Worm (Caenorhabditis elegans): Measurements from ENCODE around the gene K09C4.10.

Gene K09C4.10

ce11 chrX:3256784-3257493 is 23.1 kb downstream of the K09C4.10 start, which contains the start of gene lbp-3:
TSS of gene lbp-3 (plus strand) at chrX:3257372.
- peak; percentile 97 for TF ChIP-seq elt-2 (tag; optimal IDR thresholded peaks at IDR 0.05)
- TF ChIP-seq lim-6 (tag; optimal IDR thresholded peaks at IDR 0.05) = no peak
- peak; percentile 39 for TF ChIP-seq pqm-1 (tag; optimal IDR thresholded peaks at IDR 0.05)
- TF ChIP-seq ceh-6 (GFP tag; optimal IDR thresholded peaks at IDR 0.05) = no peak
- TF ChIP-seq unc-55 (GFP tag; optimal IDR thresholded peaks at IDR 0.05) = peak; percentile 53

ce11 chrX:3252500-3252899 is 27.5 kb downstream of the K09C4.10 start, which contains the start of gene tba-9:
TSS of gene tba-9 (plus strand) at chrX:3252800.
- TF ChIP-seq dve-1 (tag; optimal IDR thresholded peaks at IDR 0.05) = no peak

- TF ChIP-seq madf-2 (tag; optimal IDR thresholded peaks at IDR 0.05) (no peak), ceh-31 (tag; optimal IDR thresholded peaks at IDR 0.05) (no peak), hlh-6 (tag; optimal IDR thresholded peaks at IDR 0.05) (no peak), sdc-2 (tag; optimal IDR thresholded peaks at IDR 0.05) (no peak), gmeb-2 (tag; optimal IDR thresholded peaks at IDR 0.05) (no peak), ets-4 (tag; optimal IDR thresholded peaks at IDR 0.05) (no peak)
These were observed 29.4 kb downstream of the K09C4.10 start, which contains the start of gene pqn-37 for ce11 chrX:3250481-3251091. TSS of gene pqn-37 (minus strand) at chrX:3250531.

ce11 chrX:3247768-3248167 is 32.3 kb downstream of the K09C4.10 start:
- TF ChIP-seq npax-4 (tag; optimal IDR thresholded peaks at IDR 0.05) (no peak), F13H6.1 (tag; optimal IDR thresholded peaks at IDR 0.05) (no peak), che-1 (tag; optimal IDR thresholded peaks at IDR 0.05) (no peak), hlh-6 (tag; optimal IDR thresholded peaks at IDR 0.05) (no peak), tbx-2 (tag; optimal IDR thresholded peaks at IDR 0.05) (no peak), unc-42 (tag; optimal IDR thresholded peaks at IDR 0.05) (no peak), pros-1 (tag; optimal IDR thresholded peaks at IDR 0.05) (no peak), ceh-6 (GFP tag; optimal IDR thresholded peaks at IDR 0.05) (no peak), K02D7.2 (tag; optimal IDR thresholded peaks at IDR 0.05) (no peak), pax-1 (tag; optimal IDR thresholded peaks at IDR 0.05) (no peak), sox-4 (tag; optimal IDR thresholded peaks at IDR 0.05) (no peak), ets-4 (tag; optimal IDR thresholded peaks at IDR 0.05) (no peak), Y22D7AL.16 (tag; optimal IDR thresholded peaks at IDR 0.05) (no peak), C38D4.7 (GFP tag; optimal IDR thresholded peaks at IDR 0.05) (no peak), odd-2 (tag; optimal IDR thresholded peaks at IDR 0.05) (no peak), ceh-22 (tag; optimal IDR thresholded peaks at IDR 0.05) (no peak), ahr-1 (tag; optimal IDR thresholded peaks at IDR 0.05) (no peak), pat-9 (tag; optimal IDR thresholded peaks at IDR 0.05) (no peak), madf-2 (tag; optimal IDR thresholded peaks at IDR 0.05) (no peak), pag-3 (tag; optimal IDR thresholded peaks at IDR 0.05; ENCODE audit: borderline replicate concordance) (no peak)

- peak; percentile 7 for TF ChIP-seq sdc-2 (tag; optimal IDR thresholded peaks at IDR 0.05)
- TF ChIP-seq tbx-2 (tag; optimal IDR thresholded peaks at IDR 0.05) = peak; percentile 57
- TF ChIP-seq unc-42 (tag; optimal IDR thresholded peaks at IDR 0.05) = peak; percentile 72
- peak; percentile 12 for TF ChIP-seq ceh-18 (tag; optimal IDR thresholded peaks at IDR 0.05)
- TF ChIP-seq nfya-1 (tag; optimal IDR thresholded peaks at IDR 0.05) = peak; percentile 54
- no peak for TF ChIP-seq pax-1 (tag; optimal IDR thresholded peaks at IDR 0.05)
- no peak for TF ChIP-seq F13H6.1 (tag; optimal IDR thresholded peaks at IDR 0.05)
- TF ChIP-seq ceh-31 (tag; optimal IDR thresholded peaks at IDR 0.05) = peak; percentile 41
- TF ChIP-seq hlh-30 (tag; optimal IDR thresholded peaks at IDR 0.05; ENCODE audit: insufficient read depth) = peak; percentile 91
- TF ChIP-seq unc-55 (GFP tag; optimal IDR thresholded peaks at IDR 0.05) = peak; percentile 61
- TF ChIP-seq rnt-1 (tag; optimal IDR thresholded peaks at IDR 0.05) = peak; percentile 29
- no peak for TF ChIP-seq nhr-232 (tag; optimal IDR thresholded peaks at IDR 0.05)
- TF ChIP-seq ceh-34 (tag; optimal IDR thresholded peaks at IDR 0.05) = peak; percentile 18
- peak; percentile 51 for TF ChIP-seq hlh-8 (tag; optimal IDR thresholded peaks at IDR 0.05)
These were observed 34.2 kb downstream of the K09C4.10 start, which contains the start of gene F40F4.7 for ce11 chrX:3245812-3246211. TSS of gene F40F4.7 (minus strand) at chrX:3245933.

All from whole organism, late embryonic.